Worm (Caenorhabditis elegans) whole organism, L4 larva: Measurements from ENCODE around the gene F46B6.5.

ENCODE experiments used
- ces-1 ChIP-seq: fragments of 150-350 bp; sonication (generic microtip); optimal IDR thresholded peaks from 4 replicates; lab custom pipeline; 2014; ENCODE audit warnings: missing biosample characterization, missing genetic modification reagents, missing genetic modification characterization
- dve-1 ChIP-seq: sonication (generic microtip); optimal IDR thresholded peaks from 2 replicates; lab custom pipeline; 2017; ENCODE audit warnings: antibody characterized with exemption, mild to moderate bottlenecking, missing genetic modification characterization, missing compliant biosample characterization; ENCODE audit not compliant: insufficient read depth
- fkh-10 ChIP-seq: fragments of 150-350 bp; optimal IDR thresholded peaks from 2 replicates; lab custom pipeline; 2014; ENCODE audit warnings: missing biosample characterization, missing genetic modification reagents, missing genetic modification characterization
- lin-13 ChIP-seq: fragments of 150-350 bp; optimal IDR thresholded peaks from 2 replicates; lab custom pipeline; 2014; ENCODE audit warnings: missing biosample characterization, missing genetic modification reagents, missing genetic modification characterization
- lin-15B ChIP-seq: fragments of 150-350 bp; sonication (generic microtip); optimal IDR thresholded peaks from 3 replicates; lab custom pipeline; 2014; ENCODE audit warnings: missing biosample characterization, missing genetic modification characterization
- mep-1 ChIP-seq: fragments of 150-350 bp; sonication (generic microtip); optimal IDR thresholded peaks from 3 replicates; lab custom pipeline; 2014; ENCODE audit warnings: missing biosample characterization, missing genetic modification characterization
- nhr-237 ChIP-seq: sonication (generic microtip); optimal IDR thresholded peaks from 2 replicates; lab custom pipeline; 2017; ENCODE audit warnings: missing biosample characterization, missing genetic modification characterization
- saeg-2 ChIP-seq: fragments of 200-800 bp; sonication (Bioruptor generic); IDR thresholded peaks from 2 replicates; pipeline ENCODE4 v1.3.6; 2022; ENCODE audit warnings: missing genetic modification reagents, missing genetic modification characterization, missing compliant biosample characterization
- snpc-4 ChIP-seq: fragments of 150-350 bp; optimal IDR thresholded peaks from 2 replicates; lab custom pipeline; 2014; ENCODE audit warnings: missing biosample characterization, missing genetic modification characterization
- unc-130 ChIP-seq: sonication (generic microtip); optimal IDR thresholded peaks from 2 replicates; lab custom pipeline; 2016; ENCODE audit warnings: missing genetic modification reagents, missing genetic modification characterization, missing compliant biosample characterization
- zfp-2 ChIP-seq: sonication (generic microtip); optimal IDR thresholded peaks from 2 replicates; lab custom pipeline; 2016; ENCODE audit warnings: mild to moderate bottlenecking, missing genetic modification characterization, missing compliant biosample characterization
- ztf-7 ChIP-seq: fragments of 150-350 bp; optimal IDR thresholded peaks from 2 replicates; lab custom pipeline; 2014; ENCODE audit warnings: missing biosample characterization, missing genetic modification characterization

ce11 chrV:9824149-9824548 is 41.3 kb upstream of the F46B6.5 start, which contains the start of gene str-2:
- TF ChIP-seq zfp-2 (tag; lab: Kevin White, UChicago) (no peak), lin-15B (tag; lab: Kevin White, UChicago) (no peak), fkh-10 (GFP tag; lab: Kevin White, UChicago) (no peak), ztf-7 (tag; lab: Kevin White, UChicago) (no peak), lin-13 (GFP tag; lab: Kevin White, UChicago) (no peak), mep-1 (tag; lab: Kevin White, UChicago) (no peak), dve-1 (tag; lab: Kevin White, UChicago) (no peak), nhr-237 (tag; lab: Kevin White, UChicago) (no peak), unc-130 (no peak), ces-1 (GFP tag; lab: Kevin White, UChicago) (no peak), saeg-2 (GFP tag; lab: Robert Waterston, UW) (no peak), snpc-4 (no peak)
